Worm (Caenorhabditis elegans) whole organism, mixed stage, embryonic: ENCODE data around the gene unc-83.

Experiments
- elt-1 ChIP-seq: sonication (generic microtip); optimal IDR thresholded peaks from 2 replicates; lab custom pipeline; 2017; ENCODE audit warnings: missing genetic modification characterization, mild to moderate bottlenecking, missing compliant biosample characterization, antibody characterized with exemption, moderate library complexity, borderline replicate concordance; ENCODE audit not compliant: insufficient read depth
- lin-32 ChIP-seq: fragments of 200-800 bp; sonication (Bioruptor generic); optimal IDR thresholded peaks from 2 replicates; lab custom pipeline; 2018; ENCODE audit warnings: mild to moderate bottlenecking, missing genetic modification characterization, missing compliant biosample characterization
- nhr-12 ChIP-seq: fragments of 150-350 bp; optimal IDR thresholded peaks from 2 replicates; lab custom pipeline; 2014; ENCODE audit warnings: missing biosample characterization, missing genetic modification characterization
- ztf-11 ChIP-seq: fragments of 150-350 bp; optimal IDR thresholded peaks from 2 replicates; lab custom pipeline; 2014; ENCODE audit warnings: missing biosample characterization, missing genetic modification characterization

ce11 chrV:6464238-6464637 lies 627 bp upstream of the unc-83 start:
- TF ChIP-seq ztf-11 (tag; lab: Kevin White, UChicago) = no peak
- no peak for TF ChIP-seq nhr-12
- no peak for TF ChIP-seq elt-1 (tag; lab: Kevin White, UChicago)
- no peak for TF ChIP-seq lin-32 (GFP tag; lab: Kevin White, UChicago)
